Fruit fly (Drosophila melanogaster) whole organism, embryonic: Measurements from ENCODE around the gene Lsp2.
A peak's percentile ranks its signal among the peaks of the same experiment; 100 is the strongest.

Experiments used
- Ada2b ChIP-seq: fragments of 200-800 bp; sonication (Bioruptor generic); IDR thresholded peaks from 2 replicates; pipeline ENCODE4 v1.3.6; 2022; ENCODE audit warnings: missing biosample characterization, missing genetic modification characterization
- Adf1 ChIP-seq: fragments of 200-800 bp; sonication (Bioruptor generic); IDR thresholded peaks from 2 replicates; pipeline ENCODE4 v1.3.6; 2022; ENCODE audit warnings: missing biosample characterization, missing genetic modification characterization
- Atf-2 ChIP-seq: fragments of 200-800 bp; sonication (Bioruptor generic); optimal IDR thresholded peaks from 2 replicates; lab custom pipeline; 2016; ENCODE audit warnings: missing biosample characterization, missing genetic modification characterization
- CG11085 ChIP-seq: fragments of 200-800 bp; sonication (Bioruptor generic); IDR thresholded peaks from 2 replicates; pipeline ENCODE4 v1.3.6; 2022; ENCODE audit warnings: missing biosample characterization, missing genetic modification characterization
- CG11696 ChIP-seq: fragments of 200-800 bp; sonication (Bioruptor generic); IDR thresholded peaks from 2 replicates; pipeline ENCODE4 v1.3.6; 2022; ENCODE audit warnings: missing biosample characterization, missing genetic modification characterization
- CG12155 ChIP-seq: fragments of 200-800 bp; sonication (Bioruptor generic); optimal IDR thresholded peaks from 3 replicates; lab custom pipeline; 2016; ENCODE audit warnings: missing biosample characterization, missing genetic modification characterization
- CG12236 ChIP-seq: fragments of 200-800 bp; sonication (Bioruptor generic); optimal IDR thresholded peaks from 2 replicates; lab custom pipeline; 2016; ENCODE audit warnings: missing biosample characterization, missing genetic modification characterization
- CG13894 ChIP-seq: fragments of 200-800 bp; sonication (Bioruptor generic); optimal IDR thresholded peaks from 3 replicates; lab custom pipeline; 2018; ENCODE audit warnings: missing biosample characterization, mild to moderate bottlenecking, missing genetic modification characterization, moderate library complexity
- CG15601 ChIP-seq: fragments of 200-800 bp; sonication (Bioruptor generic); optimal IDR thresholded peaks from 3 replicates; lab custom pipeline; 2019; ENCODE audit warnings: missing biosample characterization, mild to moderate bottlenecking, missing genetic modification characterization, moderate library complexity
- CG1602 ChIP-seq: fragments of 200-800 bp; sonication (Bioruptor generic); optimal IDR thresholded peaks from 3 replicates; lab custom pipeline; 2016; ENCODE audit warnings: missing biosample characterization, missing genetic modification characterization
- CG2129 ChIP-seq: fragments of 200-800 bp; sonication (Bioruptor generic); IDR thresholded peaks from 2 replicates; pipeline ENCODE4 v1.3.6; 2022; ENCODE audit warnings: missing biosample characterization, missing genetic modification characterization; ENCODE audit not compliant: partially characterized antibody
- CG30403 ChIP-seq: fragments of 200-800 bp; sonication (Bioruptor generic); optimal IDR thresholded peaks from 3 replicates; lab custom pipeline; 2016; ENCODE audit warnings: missing biosample characterization, missing genetic modification characterization
- CG31365 ChIP-seq: fragments of 200-800 bp; sonication (Bioruptor generic); optimal IDR thresholded peaks from 2 replicates; lab custom pipeline; 2018; ENCODE audit warnings: missing biosample characterization, mild to moderate bottlenecking, missing genetic modification characterization
- CG3995 ChIP-seq: fragments of 200-800 bp; sonication (Bioruptor generic); optimal IDR thresholded peaks from 3 replicates; lab custom pipeline; 2016; ENCODE audit warnings: missing biosample characterization, missing genetic modification characterization
- CG4730 ChIP-seq: fragments of 200-800 bp; sonication (Bioruptor generic); IDR thresholded peaks from 2 replicates; pipeline ENCODE4 v1.3.6; 2022; ENCODE audit warnings: missing biosample characterization, missing genetic modification characterization
- CG5245 ChIP-seq: fragments of 200-800 bp; sonication (Bioruptor generic); optimal IDR thresholded peaks from 3 replicates; lab custom pipeline; 2016; ENCODE audit warnings: missing biosample characterization, missing genetic modification characterization
- CG9609 ChIP-seq: fragments of 200-800 bp; sonication (Bioruptor generic); optimal IDR thresholded peaks from 3 replicates; lab custom pipeline; 2016; ENCODE audit warnings: missing biosample characterization, missing genetic modification characterization
- Eip74EF ChIP-seq, 2 experiments: fragments of 200-800 bp in 1 of 2; fragments of >200 bp in 1 of 2; sonication (Bioruptor generic) in 1 of 2; optimal IDR thresholded peaks; 2 replicates each; lab custom pipeline; 2017 to 2019; ENCODE audit warnings: missing biosample characterization in 2 of 2, missing genetic modification characterization in 2 of 2, mild to moderate bottlenecking in 1 of 2, moderate library complexity in 1 of 2
- Gug ChIP-seq: fragments of 200-800 bp; sonication (Bioruptor generic); IDR thresholded peaks from 4 replicates; pipeline ENCODE4 v1.3.6; 2022; ENCODE audit warnings: missing biosample characterization, missing genetic modification characterization
- H2.0 ChIP-seq: fragments of 200-800 bp; sonication (Bioruptor generic); IDR thresholded peaks from 2 replicates; pipeline ENCODE4 v1.3.6; 2022; ENCODE audit warnings: missing biosample characterization, missing genetic modification characterization
- HmgD ChIP-seq: fragments of 200-800 bp; sonication (Bioruptor generic); optimal IDR thresholded peaks from 3 replicates; lab custom pipeline; 2016; ENCODE audit warnings: missing biosample characterization, missing genetic modification characterization
- Hr39 ChIP-seq: fragments of >200 bp; optimal IDR thresholded peaks from 2 replicates; lab custom pipeline; 2017
- Lhr ChIP-seq: fragments of 200-800 bp; sonication (Bioruptor generic); optimal IDR thresholded peaks from 3 replicates; lab custom pipeline; 2017; ENCODE audit warnings: mild to moderate bottlenecking, missing biosample characterization, missing genetic modification reagents, missing genetic modification characterization
- Myb ChIP-seq: fragments of 200-800 bp; sonication (Bioruptor generic); optimal IDR thresholded peaks from 2 replicates; lab custom pipeline; 2016; ENCODE audit warnings: missing biosample characterization, missing genetic modification characterization
- Nf-YA ChIP-seq: fragments of 200-800 bp; sonication (Bioruptor generic); IDR thresholded peaks from 2 replicates; pipeline ENCODE4 v1.3.6; 2022; ENCODE audit warnings: missing biosample characterization, missing genetic modification characterization
- Poxn ChIP-seq: fragments of 200-800 bp; sonication (Bioruptor generic); IDR thresholded peaks from 2 replicates; pipeline ENCODE4 v1.3.6; 2022; ENCODE audit warnings: missing biosample characterization, missing genetic modification characterization
- Ptx1 ChIP-seq: fragments of 200-800 bp; sonication (Bioruptor generic); IDR thresholded peaks from 2 replicates; pipeline ENCODE4 v1.3.6; 2022; ENCODE audit warnings: missing biosample characterization, missing genetic modification characterization
- Ravus ChIP-seq: fragments of 200-800 bp; sonication (Bioruptor generic); IDR thresholded peaks from 2 replicates; pipeline ENCODE4 v1.3.6; 2022; ENCODE audit warnings: missing biosample characterization, missing genetic modification characterization
- Six4 ChIP-seq: fragments of 200-800 bp; sonication (Bioruptor generic); optimal IDR thresholded peaks from 2 replicates; lab custom pipeline; 2016; ENCODE audit warnings: missing biosample characterization, missing genetic modification characterization
- Spps ChIP-seq: fragments of 200-800 bp; sonication (Bioruptor generic); optimal IDR thresholded peaks from 2 replicates; lab custom pipeline; 2018; ENCODE audit warnings: missing biosample characterization, mild to moderate bottlenecking, missing genetic modification characterization
- az2 ChIP-seq: fragments of 200-800 bp; sonication (Bioruptor generic); optimal IDR thresholded peaks from 3 replicates; lab custom pipeline; 2016; ENCODE audit warnings: missing biosample characterization, missing genetic modification characterization
- chinmo ChIP-seq: fragments of 200-800 bp; sonication (Bioruptor generic); IDR thresholded peaks from 4 replicates; pipeline ENCODE4 v1.3.6; 2022; ENCODE audit warnings: missing biosample characterization, missing genetic modification characterization; ENCODE audit not compliant: partially characterized antibody
- crc ChIP-seq: fragments of 200-800 bp; sonication (Bioruptor generic); optimal IDR thresholded peaks from 2 replicates; lab custom pipeline; 2016; ENCODE audit warnings: missing biosample characterization, missing genetic modification characterization
- dati ChIP-seq: fragments of 200-800 bp; sonication (Bioruptor generic); IDR thresholded peaks from 2 replicates; pipeline ENCODE4 v1.3.6; 2022; ENCODE audit warnings: missing biosample characterization, missing genetic modification characterization
- dysf ChIP-seq: fragments of 200-800 bp; sonication (Bioruptor generic); IDR thresholded peaks from 3 replicates; pipeline ENCODE4 v1.3.6; 2022; ENCODE audit warnings: missing biosample characterization, missing genetic modification characterization
- en ChIP-seq: fragments of 200-800 bp; sonication (Bioruptor generic); optimal IDR thresholded peaks from 2 replicates; lab custom pipeline; 2016; ENCODE audit warnings: missing biosample characterization, missing genetic modification characterization
- esg ChIP-seq: fragments of 200-800 bp; sonication (Bioruptor generic); conservative IDR thresholded peaks from 2 replicates; pipeline ENCODE4 v1.3.6; 2022; ENCODE audit warnings: missing biosample characterization, missing genetic modification characterization
- fd102C ChIP-seq: fragments of 200-800 bp; sonication (Bioruptor generic); optimal IDR thresholded peaks from 2 replicates; lab custom pipeline; 2018; ENCODE audit warnings: missing biosample characterization, mild to moderate bottlenecking, missing genetic modification characterization, moderate library complexity
- ftz-f1 ChIP-seq: fragments of 200-800 bp; sonication (Bioruptor generic); optimal IDR thresholded peaks from 2 replicates; lab custom pipeline; 2016; ENCODE audit warnings: missing biosample characterization, missing genetic modification characterization
- grau ChIP-seq: fragments of 200-800 bp; optimal IDR thresholded peaks from 3 replicates; lab custom pipeline; 2019; ENCODE audit warnings: missing biosample characterization, mild to moderate bottlenecking, missing genetic modification characterization, moderate library complexity
- gt ChIP-seq: fragments of 200-800 bp; sonication (Bioruptor generic); IDR thresholded peaks from 2 replicates; pipeline ENCODE4 v1.3.6; 2022; ENCODE audit warnings: missing biosample characterization, missing genetic modification characterization
- hkb ChIP-seq, 2 experiments: fragments of 200-800 bp in 1 of 2; fragments of >200 bp in 1 of 2; sonication (Bioruptor generic) in 1 of 2; IDR thresholded peaks in 1 of 2; optimal IDR thresholded peaks in 1 of 2; 2 replicates each; pipeline versions ENCODE4 v1.3.6 to Lab custom; 2017 to 2022; ENCODE audit warnings: missing biosample characterization in 1 of 2, missing genetic modification characterization in 1 of 2
- kah ChIP-seq: fragments of 200-800 bp; sonication (Bioruptor generic); optimal IDR thresholded peaks from 2 replicates; lab custom pipeline; 2018; ENCODE audit warnings: missing biosample characterization, mild to moderate bottlenecking, missing genetic modification characterization
- lilli ChIP-seq: fragments of 200-800 bp; sonication (Bioruptor generic); optimal IDR thresholded peaks from 3 replicates; lab custom pipeline; 2016; ENCODE audit warnings: missing biosample characterization, missing genetic modification characterization
- nerfin-1 ChIP-seq: fragments of 200-800 bp; sonication (Bioruptor generic); optimal IDR thresholded peaks from 3 replicates; lab custom pipeline; 2019; ENCODE audit warnings: missing biosample characterization, mild to moderate bottlenecking, missing genetic modification characterization, moderate library complexity
- oc ChIP-seq: fragments of 200-800 bp; sonication (Bioruptor generic); optimal IDR thresholded peaks from 2 replicates; lab custom pipeline; 2018; ENCODE audit warnings: missing biosample characterization, mild to moderate bottlenecking, missing genetic modification characterization, moderate library complexity
- psq ChIP-seq: fragments of 200-800 bp; sonication (Bioruptor generic); optimal IDR thresholded peaks from 2 replicates; lab custom pipeline; 2017; ENCODE audit warnings: missing biosample characterization, missing genetic modification characterization
- repo ChIP-seq: fragments of 200-800 bp; sonication (Bioruptor generic); optimal IDR thresholded peaks from 2 replicates; lab custom pipeline; 2016; ENCODE audit warnings: missing biosample characterization, missing genetic modification characterization
- wek ChIP-seq: fragments of 200-800 bp; sonication (Bioruptor generic); optimal IDR thresholded peaks from 3 replicates; lab custom pipeline; 2018; ENCODE audit warnings: missing biosample characterization, mild to moderate bottlenecking, missing genetic modification characterization, moderate library complexity

Lsp2 gene

dm6 chr3L:12111081-12111958, 17.9 kb upstream of the Lsp2 start (continued):
- TF ChIP-seq H2.0 = peak; percentile 53; the same call in 1 of the 2 replicates
- no peak for TF ChIP-seq Adf1 (GFP tag; lab: Robert Waterston, UW)
- TF ChIP-seq esg (GFP tag; lab: Robert Waterston, UW) = peak; percentile 74
- TF ChIP-seq Six4 = peak; percentile 66
- TF ChIP-seq CG15601 (tag; lab: Kevin White, UChicago) = peak; percentile 95
- peak in 1 of 2 experiments; percentile 82 for TF ChIP-seq Eip74EF (GFP tag; optimal IDR thresholded peaks at IDR 0.05; lab: Kevin White, UChicago)
- TF ChIP-seq gt (GFP tag; lab: Robert Waterston, UW) = no peak
- TF ChIP-seq Atf-2 (GFP tag; lab: Kevin White, UChicago) = no peak
- no peak for TF ChIP-seq HmgD (GFP tag; lab: Kevin White, UChicago)
- peak; percentile 92 for TF ChIP-seq grau (tag; lab: Kevin White, UChicago)
- peak; percentile 27 for TF ChIP-seq CG9609 (GFP tag; lab: Kevin White, UChicago)
- TF ChIP-seq hkb (optimal IDR thresholded peaks at IDR 0.05; lab: Kevin White, UChicago) = no peak
- 0 out of 2 replicates have a peak, but pooled peaks have one; percentile 34 for TF ChIP-seq hkb (GFP tag; IDR thresholded peaks at IDR 0.05; lab: Robert Waterston, UW)
- TF ChIP-seq dysf = peak; percentile 85
- peak; percentile 85 for TF ChIP-seq nerfin-1
- no peak for TF ChIP-seq ftz-f1 (GFP tag; lab: Kevin White, UChicago)
- no peak for TF ChIP-seq crc (GFP tag; lab: Kevin White, UChicago)
- TF ChIP-seq CG12155 = peak; percentile 44
- peak; percentile 64 for TF ChIP-seq az2 (GFP tag; lab: Kevin White, UChicago)
- peak; percentile 78 for TF ChIP-seq oc (tag; lab: Kevin White, UChicago)
- TF ChIP-seq kah (GFP tag; lab: Kevin White, UChicago) = peak; percentile 59
- TF ChIP-seq CG4730 (GFP tag; lab: Robert Waterston, UW) = peak; percentile 67
- TF ChIP-seq CG11696 (GFP tag; lab: Robert Waterston, UW) = no peak
- TF ChIP-seq Lhr (GFP tag; lab: Kevin White, UChicago) = peak; percentile 11
- no peak for TF ChIP-seq Myb
- peak; percentile 95 for TF ChIP-seq Spps (tag; lab: Kevin White, UChicago)
- TF ChIP-seq fd102C = no peak
- TF ChIP-seq CG13894 = no peak
- TF ChIP-seq CG31365 = no peak
- TF ChIP-seq CG11085 = no peak
- peak; percentile 36 for TF ChIP-seq lilli (GFP tag; lab: Kevin White, UChicago)
- TF ChIP-seq Ptx1 (GFP tag; lab: Robert Waterston, UW) = peak; percentile 80
- TF ChIP-seq dati (GFP tag; lab: Robert Waterston, UW) = no peak
- TF ChIP-seq Nf-YA = no peak
- TF ChIP-seq wek = no peak
- TF ChIP-seq Ada2b (GFP tag; lab: Robert Waterston, UW) = no peak; the same call in 1 of the 2 replicates
- TF ChIP-seq CG2129 (GFP tag; lab: Robert Waterston, UW) = no peak
- no peak for TF ChIP-seq CG3995 (GFP tag; lab: Kevin White, UChicago)
- peak; percentile 62 for TF ChIP-seq CG30403 (GFP tag; lab: Kevin White, UChicago)
- TF ChIP-seq CG1602 (GFP tag; lab: Kevin White, UChicago) = peak; percentile 79
- no peak for TF ChIP-seq CG12236
- peak; percentile 96; the same call in 3 of the 4 replicates for TF ChIP-seq chinmo (GFP tag; lab: Robert Waterston, UW)
- TF ChIP-seq repo (GFP tag; lab: Kevin White, UChicago) = no peak
- TF ChIP-seq Poxn (GFP tag; lab: Robert Waterston, UW) = no peak
- TF ChIP-seq CG5245 (GFP tag; lab: Kevin White, UChicago) = peak; percentile 54
- TF ChIP-seq en (GFP tag; lab: Kevin White, UChicago) = no peak
- TF ChIP-seq Gug (GFP tag; lab: Robert Waterston, UW) = 0 out of 4 replicates have a peak, but pooled peaks have one; percentile 30
- TF ChIP-seq psq = peak; percentile 46
- no peak; the same call in 1 of the 2 replicates for TF ChIP-seq Ravus (GFP tag; lab: Robert Waterston, UW)
- no peak for TF ChIP-seq Hr39 (lab: Kevin White, UChicago)
